Fruit fly (Drosophila melanogaster) whole organism, embryonic: ENCODE results near the gene BthD.

Experiments
- Adf1 ChIP-seq: fragments of 200-800 bp; sonication (Bioruptor generic); IDR thresholded peaks from 2 replicates; pipeline ENCODE4 v1.3.6; 2022; ENCODE audit warnings: missing biosample characterization, missing genetic modification characterization
- BEAF-32 ChIP-seq: fragments of 200-800 bp; sonication (Bioruptor generic); optimal IDR thresholded peaks from 3 replicates; lab custom pipeline; 2017; ENCODE audit warnings: missing biosample characterization, missing genetic modification characterization, mild to moderate bottlenecking, moderate library complexity, missing genetic modification reagents
- CG10209 ChIP-seq: fragments of 200-800 bp; sonication (Bioruptor generic); optimal IDR thresholded peaks from 3 replicates; lab custom pipeline; 2017; ENCODE audit warnings: missing biosample characterization, mild to moderate bottlenecking, missing genetic modification characterization, missing genetic modification reagents
- CG11085 ChIP-seq: fragments of 200-800 bp; sonication (Bioruptor generic); IDR thresholded peaks from 2 replicates; pipeline ENCODE4 v1.3.6; 2022; ENCODE audit warnings: missing biosample characterization, missing genetic modification characterization
- CG11398 ChIP-seq: fragments of 200-800 bp; sonication (Bioruptor generic); optimal IDR thresholded peaks from 2 replicates; lab custom pipeline; 2016; ENCODE audit warnings: missing biosample characterization, missing genetic modification characterization
- CG12219 ChIP-seq: fragments of 200-800 bp; sonication (Bioruptor generic); optimal IDR thresholded peaks from 3 replicates; lab custom pipeline; 2018; ENCODE audit warnings: missing biosample characterization, mild to moderate bottlenecking, missing genetic modification characterization
- CG12236 ChIP-seq: fragments of 200-800 bp; sonication (Bioruptor generic); optimal IDR thresholded peaks from 2 replicates; lab custom pipeline; 2016; ENCODE audit warnings: missing biosample characterization, missing genetic modification characterization
- CG12769 ChIP-seq: fragments of 200-800 bp; sonication (Bioruptor generic); optimal IDR thresholded peaks from 2 replicates; lab custom pipeline; 2019; ENCODE audit warnings: missing biosample characterization, mild to moderate bottlenecking, missing genetic modification characterization, moderate library complexity
- CG14860 ChIP-seq: fragments of 200-800 bp; sonication (Bioruptor generic); IDR thresholded peaks from 3 replicates; pipeline ENCODE4 v1.3.6; 2022; ENCODE audit warnings: missing biosample characterization, missing genetic modification characterization; ENCODE audit not compliant: partially characterized antibody
- CG15269 ChIP-seq: fragments of 200-800 bp; sonication (Bioruptor generic); optimal IDR thresholded peaks from 2 replicates; lab custom pipeline; 2018; ENCODE audit warnings: missing biosample characterization, mild to moderate bottlenecking, missing genetic modification characterization, moderate library complexity
- CG17186 ChIP-seq: fragments of 200-800 bp; sonication (Bioruptor generic); optimal IDR thresholded peaks from 3 replicates; lab custom pipeline; 2017; ENCODE audit warnings: missing biosample characterization, missing genetic modification reagents, missing genetic modification characterization
- CG17361 ChIP-seq: fragments of 200-800 bp; sonication (Bioruptor generic); IDR thresholded peaks from 3 replicates; pipeline ENCODE4 v1.3.6; 2022; ENCODE audit warnings: missing biosample characterization, missing genetic modification characterization
- CG17912 ChIP-seq: fragments of 200-800 bp; sonication (Bioruptor generic); optimal IDR thresholded peaks from 2 replicates; lab custom pipeline; 2018; ENCODE audit warnings: missing biosample characterization, mild to moderate bottlenecking, missing genetic modification characterization
- CG1792 ChIP-seq: fragments of 200-800 bp; sonication (Bioruptor generic); optimal IDR thresholded peaks from 2 replicates; lab custom pipeline; 2016; ENCODE audit warnings: missing biosample characterization, missing genetic modification characterization
- CG18619 ChIP-seq: fragments of 200-800 bp; sonication (Bioruptor generic); optimal IDR thresholded peaks from 3 replicates; lab custom pipeline; 2017; ENCODE audit warnings: missing biosample characterization, mild to moderate bottlenecking, missing genetic modification characterization
- CG3847 ChIP-seq: fragments of 200-800 bp; sonication (Bioruptor generic); IDR thresholded peaks from 2 replicates; pipeline ENCODE4 v1.3.6; 2022; ENCODE audit warnings: missing biosample characterization, missing genetic modification characterization
- CG5245 ChIP-seq: fragments of 200-800 bp; sonication (Bioruptor generic); optimal IDR thresholded peaks from 3 replicates; lab custom pipeline; 2016; ENCODE audit warnings: missing biosample characterization, missing genetic modification characterization
- CG6272 ChIP-seq: fragments of 200-800 bp; sonication (Bioruptor generic); IDR thresholded peaks from 2 replicates; pipeline ENCODE4 v1.3.6; 2022; ENCODE audit warnings: missing biosample characterization, missing genetic modification characterization
- CG6765 ChIP-seq: fragments of 200-800 bp; sonication (Bioruptor generic); optimal IDR thresholded peaks from 3 replicates; lab custom pipeline; 2017; ENCODE audit warnings: missing biosample characterization, mild to moderate bottlenecking, missing genetic modification characterization
- CG7271 ChIP-seq: fragments of 200-800 bp; sonication (Bioruptor generic); optimal IDR thresholded peaks from 2 replicates; lab custom pipeline; 2018; ENCODE audit warnings: missing biosample characterization, mild to moderate bottlenecking, missing genetic modification characterization, moderate library complexity
- CG7786 ChIP-seq: fragments of 200-800 bp; sonication (Bioruptor generic); optimal IDR thresholded peaks from 2 replicates; lab custom pipeline; 2016; ENCODE audit warnings: missing biosample characterization, missing genetic modification characterization
- Dll ChIP-seq: fragments of 200-800 bp; sonication (Bioruptor generic); IDR thresholded peaks from 4 replicates; pipeline ENCODE4 v1.3.6; 2022; ENCODE audit warnings: missing biosample characterization, missing genetic modification characterization; ENCODE audit not compliant: partially characterized antibody
- HmgZ ChIP-seq: fragments of 200-800 bp; sonication (Bioruptor generic); optimal IDR thresholded peaks from 2 replicates; lab custom pipeline; 2018; ENCODE audit warnings: missing biosample characterization, mild to moderate bottlenecking, missing genetic modification characterization
- Jarid2 ChIP-seq: fragments of 200-800 bp; sonication (Bioruptor generic); optimal IDR thresholded peaks from 3 replicates; lab custom pipeline; 2017; ENCODE audit warnings: mild to moderate bottlenecking, missing biosample characterization, missing genetic modification reagents, missing genetic modification characterization
- Med ChIP-seq: fragments of 200-800 bp; sonication (Bioruptor generic); peaks from one replicate; lab custom pipeline; 2016; ENCODE audit warnings: missing biosample characterization, missing genetic modification characterization, mild to moderate bottlenecking, inconsistent platforms, moderate library complexity
- Side ChIP-seq: fragments of 200-800 bp; sonication (Bioruptor generic); optimal IDR thresholded peaks from 2 replicates; lab custom pipeline; 2016; ENCODE audit warnings: missing biosample characterization, missing genetic modification characterization
- Usf ChIP-seq: fragments of 200-800 bp; sonication (Bioruptor generic); optimal IDR thresholded peaks from 2 replicates; lab custom pipeline; 2017; ENCODE audit warnings: missing genotype, missing biosample characterization, missing genetic modification characterization
- abd-A ChIP-seq: fragments of 200-800 bp; sonication (Bioruptor generic); optimal IDR thresholded peaks from 3 replicates; lab custom pipeline; 2019; ENCODE audit warnings: missing biosample characterization, mild to moderate bottlenecking, missing genetic modification characterization, moderate library complexity
- al ChIP-seq: fragments of 200-800 bp; sonication (Bioruptor generic); IDR thresholded peaks from 2 replicates; pipeline ENCODE4 v1.3.6; 2022; ENCODE audit warnings: missing biosample characterization, missing genetic modification characterization
- ap ChIP-seq: fragments of 200-800 bp; sonication (Bioruptor generic); IDR thresholded peaks from 2 replicates; pipeline ENCODE4 v1.3.6; 2022; ENCODE audit warnings: missing biosample characterization, missing genetic modification characterization
- dan ChIP-seq: fragments of 200-800 bp; sonication (Bioruptor generic); IDR thresholded peaks from 2 replicates; pipeline ENCODE4 v1.3.6; 2022; ENCODE audit warnings: missing biosample characterization, missing genetic modification characterization
- disco-r ChIP-seq: fragments of 200-800 bp; sonication (Bioruptor generic); optimal IDR thresholded peaks from 2 replicates; lab custom pipeline; 2016; ENCODE audit warnings: missing biosample characterization, missing genetic modification characterization
- ems ChIP-seq: fragments of 200-800 bp; sonication (Bioruptor generic); optimal IDR thresholded peaks from 3 replicates; lab custom pipeline; 2016; ENCODE audit warnings: missing biosample characterization, missing genetic modification characterization
- fd3F ChIP-seq: fragments of 200-800 bp; sonication (Bioruptor generic); optimal IDR thresholded peaks from 2 replicates; lab custom pipeline; 2018; ENCODE audit warnings: missing biosample characterization, mild to moderate bottlenecking, missing genetic modification characterization, moderate library complexity
- fd64A ChIP-seq: fragments of 200-800 bp; sonication (Bioruptor generic); optimal IDR thresholded peaks from 3 replicates; lab custom pipeline; 2018; ENCODE audit warnings: missing biosample characterization, mild to moderate bottlenecking, missing genetic modification characterization
- grn ChIP-seq: fragments of 200-800 bp; sonication (Bioruptor generic); optimal IDR thresholded peaks from 3 replicates; lab custom pipeline; 2017; ENCODE audit warnings: missing biosample characterization, missing genetic modification characterization
- hbn ChIP-seq: fragments of 200-800 bp; sonication (Bioruptor generic); IDR thresholded peaks from 2 replicates; pipeline ENCODE4 v1.3.6; 2022; ENCODE audit warnings: missing biosample characterization, missing genetic modification characterization; ENCODE audit not compliant: partially characterized antibody
- knrl ChIP-seq: fragments of 200-800 bp; sonication (Bioruptor generic); IDR thresholded peaks from 3 replicates; pipeline ENCODE4 v1.3.6; 2022; ENCODE audit warnings: missing biosample characterization, missing genetic modification characterization; ENCODE audit not compliant: partially characterized antibody
- lilli ChIP-seq: fragments of 200-800 bp; sonication (Bioruptor generic); optimal IDR thresholded peaks from 3 replicates; lab custom pipeline; 2016; ENCODE audit warnings: missing biosample characterization, missing genetic modification characterization
- mirr ChIP-seq: fragments of 200-800 bp; sonication (Bioruptor generic); optimal IDR thresholded peaks from 3 replicates; lab custom pipeline; 2018; ENCODE audit warnings: missing biosample characterization, mild to moderate bottlenecking, missing genetic modification characterization
- nau ChIP-seq: fragments of 200-800 bp; sonication (Bioruptor generic); optimal IDR thresholded peaks from 3 replicates; lab custom pipeline; 2017; ENCODE audit warnings: missing biosample characterization, mild to moderate bottlenecking, missing genetic modification characterization, missing genetic modification reagents
- nerfin-1 ChIP-seq: fragments of 200-800 bp; sonication (Bioruptor generic); optimal IDR thresholded peaks from 3 replicates; lab custom pipeline; 2019; ENCODE audit warnings: missing biosample characterization, mild to moderate bottlenecking, missing genetic modification characterization, moderate library complexity
- nerfin-2 ChIP-seq: fragments of 200-800 bp; sonication (Bioruptor generic); IDR thresholded peaks from 2 replicates; pipeline ENCODE4 v1.3.6; 2022; ENCODE audit warnings: missing biosample characterization, missing genetic modification characterization; ENCODE audit not compliant: partially characterized antibody
- pfk ChIP-seq: fragments of 200-800 bp; sonication (Bioruptor generic); optimal IDR thresholded peaks from 2 replicates; lab custom pipeline; 2018; ENCODE audit warnings: missing biosample characterization, mild to moderate bottlenecking, missing genetic modification characterization, moderate library complexity
- pros ChIP-seq: fragments of 200-800 bp; sonication (Bioruptor generic); optimal IDR thresholded peaks from 3 replicates; lab custom pipeline; 2019; ENCODE audit warnings: missing biosample characterization, mild to moderate bottlenecking, missing genetic modification characterization, moderate library complexity
- sens ChIP-seq: fragments of 200-800 bp; sonication (Bioruptor generic); peaks from one replicate; lab custom pipeline; 2016; ENCODE audit warnings: missing biosample characterization, missing genetic modification characterization
- seq ChIP-seq: fragments of 200-800 bp; sonication (Bioruptor generic); IDR thresholded peaks from 2 replicates; pipeline ENCODE4 v1.3.6; 2022; ENCODE audit warnings: missing biosample characterization, missing genetic modification characterization
- slou ChIP-seq: fragments of 200-800 bp; sonication (Bioruptor generic); optimal IDR thresholded peaks from 3 replicates; lab custom pipeline; 2016; ENCODE audit warnings: missing biosample characterization, missing genetic modification characterization
- sr ChIP-seq: fragments of 200-800 bp; sonication (Bioruptor generic); IDR thresholded peaks from 3 replicates; pipeline ENCODE4 v1.3.6; 2022; ENCODE audit warnings: missing biosample characterization, missing genetic modification characterization
- stwl ChIP-seq: fragments of 200-800 bp; sonication (Bioruptor generic); optimal IDR thresholded peaks from 3 replicates; lab custom pipeline; 2018; ENCODE audit warnings: missing biosample characterization, mild to moderate bottlenecking, missing genetic modification characterization, moderate library complexity
- toy ChIP-seq: fragments of 200-800 bp; sonication (Bioruptor generic); IDR thresholded peaks from 2 replicates; pipeline ENCODE4 v1.3.6; 2022; ENCODE audit warnings: missing biosample characterization, missing genetic modification characterization

BthD gene

DNA sequence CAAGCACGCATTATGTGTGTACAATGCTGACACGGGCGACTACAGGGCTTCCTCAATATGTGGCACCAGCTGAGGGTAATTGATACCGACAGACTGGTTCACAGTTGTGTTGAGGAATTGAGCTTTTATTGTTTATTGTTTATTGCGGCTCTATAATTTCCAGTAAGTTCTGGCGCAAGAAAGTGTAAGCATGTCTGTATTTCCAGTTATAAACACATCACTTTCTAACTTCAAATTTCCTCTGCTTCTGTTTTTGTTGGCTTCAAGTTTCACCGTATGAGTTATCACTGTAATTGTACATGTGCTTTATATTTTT, 14.6 kb downstream of the BthD start (continued):
- TF ChIP-seq al (GFP tag; lab: Robert Waterston, UW), result peak; percentile 67
- no peak for TF ChIP-seq CG14860
- peak; percentile 67 for TF ChIP-seq CG6765 (GFP tag; lab: Kevin White, UChicago)
- TF ChIP-seq BEAF-32 (GFP tag; lab: Kevin White, UChicago), result no peak
- peak; percentile 47 for TF ChIP-seq Adf1
- TF ChIP-seq nau (GFP tag; lab: Kevin White, UChicago), result peak; percentile 30
- TF ChIP-seq pfk (GFP tag; lab: Kevin White, UChicago), result no peak
- no peak for TF ChIP-seq pros (GFP tag; lab: Kevin White, UChicago)
- no peak for TF ChIP-seq hbn (GFP tag; lab: Robert Waterston, UW)
- TF ChIP-seq CG7786 (GFP tag; lab: Kevin White, UChicago), result peak; percentile 78
- peak; percentile 96 for TF ChIP-seq Med (GFP tag; lab: Kevin White, UChicago)
- TF ChIP-seq CG17912 (GFP tag; lab: Kevin White, UChicago), result peak; percentile 27
- TF ChIP-seq fd3F (GFP tag; lab: Kevin White, UChicago), result peak; percentile 72
- no peak for TF ChIP-seq knrl (GFP tag; lab: Robert Waterston, UW)
- TF ChIP-seq CG5245 (GFP tag; lab: Kevin White, UChicago), result peak; percentile 53
- TF ChIP-seq CG10209 (GFP tag; lab: Kevin White, UChicago), result peak; percentile 68
- peak; percentile 93 for TF ChIP-seq sens (GFP tag; lab: Kevin White, UChicago)
- TF ChIP-seq CG17361, result peak; percentile 77
- peak; percentile 80 for TF ChIP-seq CG3847 (GFP tag; lab: Robert Waterston, UW)
- no peak for TF ChIP-seq grn (GFP tag; lab: Kevin White, UChicago)
- peak; percentile 48 for TF ChIP-seq ap (GFP tag; lab: Robert Waterston, UW)
- peak; percentile 84 for TF ChIP-seq lilli (GFP tag; lab: Kevin White, UChicago)
- no peak for TF ChIP-seq Usf
- TF ChIP-seq CG6272 (GFP tag; lab: Robert Waterston, UW), result peak; percentile 63
- no peak for TF ChIP-seq fd64A (GFP tag; lab: Kevin White, UChicago)
- peak; percentile 81 for TF ChIP-seq seq (GFP tag; lab: Robert Waterston, UW)
- TF ChIP-seq sr (GFP tag; lab: Robert Waterston, UW), result no peak
- TF ChIP-seq ems (GFP tag; lab: Kevin White, UChicago), result peak; percentile 71
- TF ChIP-seq CG12769 (tag; lab: Kevin White, UChicago), result peak; percentile 53
- peak; percentile 68 for TF ChIP-seq HmgZ (tag; lab: Kevin White, UChicago)
- no peak for TF ChIP-seq dan
- peak; percentile 78 for TF ChIP-seq abd-A (tag; lab: Kevin White, UChicago)
- TF ChIP-seq nerfin-2 (GFP tag; lab: Robert Waterston, UW), result no peak
- peak; percentile 27; the same call in 1 of the 2 replicates for TF ChIP-seq CG11085
- TF ChIP-seq CG17186, result no peak
- TF ChIP-seq Side (GFP tag; lab: Kevin White, UChicago), result peak; percentile 77
- TF ChIP-seq Dll (GFP tag; lab: Robert Waterston, UW), result no peak
- TF ChIP-seq disco-r (GFP tag; lab: Kevin White, UChicago), result peak; percentile 35
- peak; percentile 62 for TF ChIP-seq mirr (GFP tag; lab: Kevin White, UChicago)
- TF ChIP-seq CG7271 (tag; lab: Kevin White, UChicago), result no peak
- peak; percentile 72 for TF ChIP-seq CG12219 (GFP tag; lab: Kevin White, UChicago)
- peak; percentile 31 for TF ChIP-seq Jarid2 (GFP tag; lab: Kevin White, UChicago)
- peak; percentile 65 for TF ChIP-seq CG18619 (GFP tag; lab: Kevin White, UChicago)
- TF ChIP-seq slou (GFP tag; lab: Kevin White, UChicago), result peak; percentile 71
- peak; percentile 53 for TF ChIP-seq nerfin-1 (tag; lab: Kevin White, UChicago)
- peak; percentile 86 for TF ChIP-seq CG15269 (tag; lab: Kevin White, UChicago)
- TF ChIP-seq stwl, result no peak
- TF ChIP-seq CG1792 (GFP tag; lab: Kevin White, UChicago), result peak; percentile 72
- TF ChIP-seq CG11398 (GFP tag; lab: Kevin White, UChicago), result peak; percentile 53
- peak; percentile 37 for TF ChIP-seq CG12236 (GFP tag; lab: Kevin White, UChicago)
- TF ChIP-seq toy (GFP tag; lab: Robert Waterston, UW), result no peak
